Worm (Caenorhabditis elegans): ENCODE results near the gene taf-8.
A peak's percentile ranks its signal among the peaks of the same experiment; 100 is the strongest.

taf-8 gene

ce11 chrII:9646928-9647838 is 21.9 kb upstream of the taf-8 start, which contains the start of gene sqv-8:
TSS of gene sqv-8 (plus strand) at chrII:9646978.
- no peak for TF ChIP-seq lsy-2 (tag; optimal IDR thresholded peaks at IDR 0.05)
- peak; percentile 66 for TF ChIP-seq nhr-2 (tag; optimal IDR thresholded peaks at IDR 0.05)
- no peak for TF ChIP-seq unc-62 (GFP tag; optimal IDR thresholded peaks at IDR 0.05)
- no peak for TF ChIP-seq zip-8 (tag; optimal IDR thresholded peaks at IDR 0.05)

- TF ChIP-seq cnd-1 (tag; optimal IDR thresholded peaks at IDR 0.05) (no peak), hlh-1 (tag; optimal IDR thresholded peaks at IDR 0.05) (no peak), sptf-1 (tag; optimal IDR thresholded peaks at IDR 0.05) (no peak), ceh-83 (GFP tag; optimal IDR thresholded peaks at IDR 0.05) (no peak), flh-1 (GFP tag; optimal IDR thresholded peaks at IDR 0.05) (no peak), elt-3 (tag; optimal IDR thresholded peaks at IDR 0.05) (no peak), lin-13 (tag; optimal IDR thresholded peaks at IDR 0.05) (no peak), nhr-12 (tag; optimal IDR thresholded peaks at IDR 0.05) (no peak), lin-32 (GFP tag; optimal IDR thresholded peaks at IDR 0.05) (no peak)
Measured at ce11 chrII:9649191-9649590, 19.9 kb upstream of the taf-8 start, which contains the start of gene ZK1307.9. TSS of gene ZK1307.9 (plus strand) at chrII:9649491.

ce11 chrII:9651700-9652099 is 17.4 kb upstream of the taf-8 start, which contains the start of gene ZK1307.4:
TSS of gene ZK1307.4 (minus strand) at chrII:9651800.
- TF ChIP-seq nhr-28 (tag; optimal IDR thresholded peaks at IDR 0.05) (no peak), nhr-2 (tag; optimal IDR thresholded peaks at IDR 0.05) (no peak), tbx-8 (GFP tag; optimal IDR thresholded peaks at IDR 0.05) (no peak), mab-5 (tag; optimal IDR thresholded peaks at IDR 0.05) (no peak), drap-1 (GFP tag; optimal IDR thresholded peaks at IDR 0.05) (no peak), pha-4 (tag; optimal IDR thresholded peaks at IDR 0.05) (no peak), elt-1 (tag; optimal IDR thresholded peaks at IDR 0.05; ENCODE audit: borderline replicate concordance, insufficient read depth) (no peak), zip-8 (tag; optimal IDR thresholded peaks at IDR 0.05) (no peak), sptf-1 (tag; optimal IDR thresholded peaks at IDR 0.05) (no peak), snpc-4 (tag; optimal IDR thresholded peaks at IDR 0.05) (no peak), nhr-76 (tag; optimal IDR thresholded peaks at IDR 0.05) (no peak), mls-2 (tag; optimal IDR thresholded peaks at IDR 0.05) (no peak), nhr-12 (tag; optimal IDR thresholded peaks at IDR 0.05) (no peak), mep-1 (tag; optimal IDR thresholded peaks at IDR 0.05) (no peak), bed-3 (GFP tag; optimal IDR thresholded peaks at IDR 0.05) (no peak)

ce11 chrII:9652919-9653318 is 16.2 kb upstream of the taf-8 start, which contains the start of gene ZK1307.3:
TSS of gene ZK1307.3 (minus strand) at chrII:9653019.
- TF ChIP-seq unc-62 (GFP tag; optimal IDR thresholded peaks at IDR 0.05) (no peak), pha-4 (tag; optimal IDR thresholded peaks at IDR 0.05) (no peak), nhr-76 (tag; optimal IDR thresholded peaks at IDR 0.05) (no peak), elt-1 (tag; optimal IDR thresholded peaks at IDR 0.05; ENCODE audit: borderline replicate concordance, insufficient read depth) (no peak), unc-120 (tag; optimal IDR thresholded peaks at IDR 0.05; ENCODE audit: poor library complexity, severe bottlenecking) (no peak), lin-32 (GFP tag; optimal IDR thresholded peaks at IDR 0.05) (no peak), nhr-28 (tag; optimal IDR thresholded peaks at IDR 0.05) (no peak), lin-13 (tag; optimal IDR thresholded peaks at IDR 0.05) (no peak), mls-2 (tag; optimal IDR thresholded peaks at IDR 0.05) (no peak), ztf-11 (tag; optimal IDR thresholded peaks at IDR 0.05) (no peak), mep-1 (tag; optimal IDR thresholded peaks at IDR 0.05) (no peak), blmp-1 (tag; optimal IDR thresholded peaks at IDR 0.05) (no peak), sem-2 (GFP tag; optimal IDR thresholded peaks at IDR 0.05) (no peak), nhr-2 (tag; optimal IDR thresholded peaks at IDR 0.05) (no peak), ceh-83 (GFP tag; optimal IDR thresholded peaks at IDR 0.05) (no peak), M03D4.4 (tag; optimal IDR thresholded peaks at IDR 0.05) (no peak), unc-39 (tag; optimal IDR thresholded peaks at IDR 0.05) (no peak), elt-3 (tag; optimal IDR thresholded peaks at IDR 0.05) (no peak), nhr-12 (tag; optimal IDR thresholded peaks at IDR 0.05) (no peak), ceh-39 (tag; optimal IDR thresholded peaks at IDR 0.05) (no peak)
